Worm (Caenorhabditis elegans) whole organism, L4 larva: Measurements from ENCODE around the gene msra-1.
A peak's percentile ranks its signal among the peaks of the same experiment; 100 is the strongest.

ENCODE experiments used
- F26F4.8 ChIP-seq: fragments of 200-800 bp; sonication (Bioruptor generic); conservative IDR thresholded peaks from 2 replicates; pipeline ENCODE4 v1.3.6; 2022; ENCODE audit warnings: missing genetic modification characterization, missing compliant biosample characterization
- R02D3.7 ChIP-seq: fragments of 150-350 bp; sonication (generic microtip); optimal IDR thresholded peaks from 3 replicates; lab custom pipeline; 2014; ENCODE audit warnings: missing biosample characterization, missing genetic modification characterization
- T20F7.1 ChIP-seq: fragments of 200-800 bp; sonication (Bioruptor generic); optimal IDR thresholded peaks from 2 replicates; lab custom pipeline; 2018; ENCODE audit warnings: mild to moderate bottlenecking, missing genetic modification characterization, missing compliant biosample characterization
- Y105C5A.15 ChIP-seq: fragments of 200-800 bp; sonication (Bioruptor generic); IDR thresholded peaks from 2 replicates; pipeline ENCODE4 v1.3.6; 2022; ENCODE audit warnings: missing genetic modification characterization, missing compliant biosample characterization
- aha-1 ChIP-seq: fragments of 150-350 bp; peaks from one replicate; lab custom pipeline; 2014; ENCODE audit warnings: missing biosample characterization, missing genetic modification characterization
- aly-2 ChIP-seq: sonication (generic microtip); optimal IDR thresholded peaks from 2 replicates; lab custom pipeline; 2018; ENCODE audit warnings: missing biosample characterization, missing genetic modification characterization
- arid-1 ChIP-seq: fragments of 200-800 bp; sonication (Bioruptor generic); conservative IDR thresholded peaks from 2 replicates; pipeline ENCODE4 v1.3.6; 2022; ENCODE audit warnings: missing genetic modification reagents, missing genetic modification characterization, missing compliant biosample characterization
- ceh-44 ChIP-seq: fragments of 200-800 bp; sonication (Bioruptor generic); IDR thresholded peaks from 2 replicates; pipeline ENCODE4 v1.3.6; 2022; ENCODE audit warnings: missing genetic modification reagents, missing genetic modification characterization, missing compliant biosample characterization
- cey-2 ChIP-seq: sonication (generic microtip); optimal IDR thresholded peaks from 3 replicates; lab custom pipeline; 2017; ENCODE audit warnings: missing genetic modification characterization, mild to moderate bottlenecking, missing compliant biosample characterization, antibody characterized with exemption, borderline replicate concordance; ENCODE audit not compliant: insufficient read depth
- dmd-6 ChIP-seq: fragments of 200-800 bp; sonication (Bioruptor generic); IDR thresholded peaks from 2 replicates; pipeline ENCODE4 v1.3.6; 2022; ENCODE audit warnings: missing genetic modification reagents, missing genetic modification characterization, missing compliant biosample characterization
- dmd-9 ChIP-seq: fragments of 200-800 bp; sonication (Bioruptor generic); IDR thresholded peaks from 2 replicates; pipeline ENCODE4 v1.3.6; 2022; ENCODE audit warnings: missing genetic modification reagents, missing genetic modification characterization, missing compliant biosample characterization
- dpl-1 ChIP-seq: fragments of 150-350 bp; optimal IDR thresholded peaks from 2 replicates; lab custom pipeline; 2014; ENCODE audit warnings: missing biosample characterization, missing genetic modification reagents, missing genetic modification characterization
- duxl-1 ChIP-seq: sonication (generic microtip); optimal IDR thresholded peaks from 2 replicates; lab custom pipeline; 2016; ENCODE audit warnings: mild to moderate bottlenecking, missing genetic modification characterization, moderate library complexity, missing compliant biosample characterization; ENCODE audit not compliant: poor library complexity
- dve-1 ChIP-seq: sonication (generic microtip); optimal IDR thresholded peaks from 2 replicates; lab custom pipeline; 2017; ENCODE audit warnings: antibody characterized with exemption, mild to moderate bottlenecking, missing genetic modification characterization, missing compliant biosample characterization; ENCODE audit not compliant: insufficient read depth
- egl-43 ChIP-seq: fragments of 200-800 bp; sonication (Bioruptor generic); IDR thresholded peaks from 2 replicates; pipeline ENCODE4 v1.3.6; 2022; ENCODE audit warnings: missing genetic modification reagents, missing genetic modification characterization, missing compliant biosample characterization
- fos-1 ChIP-seq: fragments of 150-350 bp; optimal IDR thresholded peaks from 2 replicates; lab custom pipeline; 2014; ENCODE audit warnings: missing biosample characterization, missing genetic modification characterization
- hif-1 ChIP-seq, 2 experiments: sonication (generic microtip); optimal IDR thresholded peaks; 2 replicates each; lab custom pipeline; 2016 to 2017; ENCODE audit warnings: missing compliant biosample characterization in 2 of 2, missing genetic modification characterization in 2 of 2, missing genetic modification reagents in 2 of 2, missing genotype in 2 of 2, mild to moderate bottlenecking in 1 of 2
- hlh-30 ChIP-seq: sonication (generic microtip); optimal IDR thresholded peaks from 2 replicates; lab custom pipeline; 2017; ENCODE audit warnings: antibody characterized with exemption, mild to moderate bottlenecking, missing genetic modification characterization, missing compliant biosample characterization; ENCODE audit not compliant: insufficient read depth
- jun-1 ChIP-seq: fragments of 150-350 bp; optimal IDR thresholded peaks from 2 replicates; lab custom pipeline; 2014; ENCODE audit warnings: missing biosample characterization, missing genetic modification reagents, missing genetic modification characterization
- lim-7 ChIP-seq: fragments of 200-800 bp; sonication (Bioruptor generic); IDR thresholded peaks from 2 replicates; pipeline ENCODE4 v1.3.6; 2022; ENCODE audit warnings: missing genetic modification characterization, missing compliant biosample characterization
- lin-13 ChIP-seq: fragments of 150-350 bp; optimal IDR thresholded peaks from 2 replicates; lab custom pipeline; 2014; ENCODE audit warnings: missing biosample characterization, missing genetic modification reagents, missing genetic modification characterization
- lin-15B ChIP-seq: fragments of 150-350 bp; sonication (generic microtip); optimal IDR thresholded peaks from 3 replicates; lab custom pipeline; 2014; ENCODE audit warnings: missing biosample characterization, missing genetic modification characterization
- lin-38 ChIP-seq: fragments of 200-800 bp; sonication (Bioruptor generic); IDR thresholded peaks from 2 replicates; pipeline ENCODE4 v1.3.6; 2022; ENCODE audit warnings: missing genetic modification reagents, missing genetic modification characterization, missing compliant biosample characterization
- lsy-2 ChIP-seq, 2 experiments: fragments of 150-350 bp in 1 of 2; sonication (generic microtip) in 1 of 2; optimal IDR thresholded peaks; 2 replicates each; lab custom pipeline; 2014 to 2017; ENCODE audit warnings: missing biosample characterization in 2 of 2, missing genetic modification characterization in 2 of 2
- madf-9 ChIP-seq: fragments of 200-800 bp; sonication (Bioruptor generic); conservative IDR thresholded peaks from 2 replicates; pipeline ENCODE4 v1.3.6; 2022; ENCODE audit warnings: missing genetic modification reagents, missing genetic modification characterization, missing compliant biosample characterization
- mep-1 ChIP-seq: fragments of 150-350 bp; sonication (generic microtip); optimal IDR thresholded peaks from 3 replicates; lab custom pipeline; 2014; ENCODE audit warnings: missing biosample characterization, missing genetic modification characterization
- mes-2 ChIP-seq: sonication (generic microtip); optimal IDR thresholded peaks from 2 replicates; lab custom pipeline; 2016; ENCODE audit warnings: missing genotype, mild to moderate bottlenecking, missing genetic modification characterization, missing compliant biosample characterization; ENCODE audit not compliant: poor library complexity, severe bottlenecking
- pqm-1 ChIP-seq: sonication (generic microtip); optimal IDR thresholded peaks from 2 replicates; lab custom pipeline; 2017; ENCODE audit warnings: missing biosample characterization, missing genetic modification characterization
- rbr-2 ChIP-seq: sonication (generic microtip); optimal IDR thresholded peaks from 2 replicates; lab custom pipeline; 2016; ENCODE audit warnings: missing genotype, missing genetic modification characterization, missing compliant biosample characterization
- spr-1 ChIP-seq: sonication (generic microtip); optimal IDR thresholded peaks from 2 replicates; lab custom pipeline; 2016; ENCODE audit warnings: mild to moderate bottlenecking, missing genetic modification characterization, missing compliant biosample characterization
- vab-7 ChIP-seq: fragments of 200-800 bp; sonication (Bioruptor generic); IDR thresholded peaks from 2 replicates; pipeline ENCODE4 v1.3.6; 2022; ENCODE audit warnings: missing genetic modification reagents, missing genetic modification characterization, missing compliant biosample characterization
- zfp-3 ChIP-seq: fragments of 200-800 bp; sonication (Bioruptor generic); conservative IDR thresholded peaks from 2 replicates; pipeline ENCODE4 v1.3.6; 2022; ENCODE audit warnings: missing genetic modification reagents, missing genetic modification characterization, missing compliant biosample characterization
- zip-2 ChIP-seq: fragments of 150-350 bp; optimal IDR thresholded peaks from 2 replicates; lab custom pipeline; 2014; ENCODE audit warnings: missing biosample characterization, missing genetic modification characterization
- ztf-11 ChIP-seq: fragments of 150-350 bp; optimal IDR thresholded peaks from 2 replicates; lab custom pipeline; 2014; ENCODE audit warnings: missing biosample characterization, missing genetic modification characterization

The msra-1 gene

ce11 chrII:7404001-7404400, 40.2 kb upstream of the msra-1 start (continued):
- no peak for TF ChIP-seq F26F4.8 (GFP tag; lab: Robert Waterston, UW)
- TF ChIP-seq pqm-1 (tag; lab: Kevin White, UChicago), result no peak
- no peak for TF ChIP-seq rbr-2 (tag; lab: Kevin White, UChicago)
- no peak for TF ChIP-seq T20F7.1 (GFP tag; lab: Kevin White, UChicago)
- no peak for TF ChIP-seq jun-1 (tag; lab: Kevin White, UChicago)
- no peak for TF ChIP-seq Y105C5A.15 (GFP tag; lab: Robert Waterston, UW)
- TF ChIP-seq zfp-3, result no peak
- no peak for TF ChIP-seq zip-2
- no peak for TF ChIP-seq R02D3.7 (tag; lab: Kevin White, UChicago)
- peak; percentile 51 for TF ChIP-seq hlh-30
- TF ChIP-seq dmd-6 (GFP tag; lab: Robert Waterston, UW), result no peak
- no peak for TF ChIP-seq lsy-2 (tag; optimal IDR thresholded peaks at IDR 0.05; lab: Kevin White, UChicago)
- TF ChIP-seq lin-38 (GFP tag; lab: Robert Waterston, UW), result no peak
- TF ChIP-seq ztf-11 (tag; lab: Kevin White, UChicago), result no peak
- no peak for TF ChIP-seq hif-1 (tag; optimal IDR thresholded peaks at IDR 0.05; lab: Kevin White, UChicago)

- TF ChIP-seq aha-1 (tag; lab: Kevin White, UChicago) (peak; percentile 52), lim-7 (GFP tag; lab: Robert Waterston, UW) (no peak), vab-7 (GFP tag; lab: Robert Waterston, UW) (no peak), lin-15B (tag; lab: Kevin White, UChicago) (no peak), ceh-44 (GFP tag; lab: Robert Waterston, UW) (no peak), arid-1 (GFP tag; lab: Robert Waterston, UW) (no peak)
- TF ChIP-seq, all 104 proteins: peak for 1
Measured at ce11 chrII:7402625-7403024, 38.8 kb upstream of the msra-1 start, which contains the start of gene nas-7. nas-7 (minus strand) TSS chrII:7402725.

ce11 chrII:7398712-7399111, 34.9 kb upstream of the msra-1 start, which contains the start of gene C07D10.1:
C07D10.1 (plus strand) TSS chrII:7399012.
- peak; percentile 9; the same call in 1 of the 2 replicates for TF ChIP-seq lin-38 (GFP tag; lab: Robert Waterston, UW)
- no peak for TF ChIP-seq madf-9 (GFP tag; lab: Robert Waterston, UW)
- TF ChIP-seq, all 104 proteins: peak for 1

- TF ChIP-seq egl-43 (no peak), lin-38 (GFP tag; lab: Robert Waterston, UW) (peak; percentile 43; the same call in 1 of the 2 replicates), dmd-9 (GFP tag; lab: Robert Waterston, UW) (0 out of 2 replicates have a peak, but pooled peaks have one; percentile 28), aly-2 (tag; lab: Kevin White, UChicago) (no peak), arid-1 (GFP tag; lab: Robert Waterston, UW) (0 out of 2 replicates have a peak, but pooled peaks have one; percentile 13), lin-13 (GFP tag; lab: Kevin White, UChicago) (no peak), mes-2 (tag; lab: Kevin White, UChicago) (peak; percentile 78), cey-2 (no peak), fos-1 (no peak), dpl-1 (GFP tag; lab: Kevin White, UChicago) (peak; percentile 50), mep-1 (peak; percentile 8), duxl-1 (tag; lab: Kevin White, UChicago) (peak; percentile 40), dve-1 (tag; lab: Kevin White, UChicago) (peak; percentile 8), hif-1 (tag; optimal IDR thresholded peaks at IDR 0.05; lab: Kevin White, UChicago) (peak in 1 of 2 experiments; percentile 43), zip-2 (peak; percentile 58), spr-1 (tag; lab: Kevin White, UChicago) (peak; percentile 5), zfp-3 (0 out of 2 replicates have a peak, but pooled peaks have one; percentile 18), lsy-2 (tag; optimal IDR thresholded peaks at IDR 0.05; lab: Kevin White, UChicago) (peak in 1 of 2 experiments; percentile 26)
Measured at ce11 chrII:7397273-7397840, 33.5 kb upstream of the msra-1 start.
